Worm (Caenorhabditis elegans): ENCODE measurements around the gene T05C12.1.

Gene T05C12.1

ce11 chrII:8169283-8169682, 4.2 kb upstream of the T05C12.1 start, which contains the start of gene T05C12.15:
T05C12.15 (plus strand) TSS chrII:8169583.
- no peak for TF ChIP-seq mdl-1 (tag; optimal IDR thresholded peaks at IDR 0.05)
- no peak for TF ChIP-seq lin-15B (tag; optimal IDR thresholded peaks at IDR 0.05)
- no peak for TF ChIP-seq skn-1 (tag; optimal IDR thresholded peaks at IDR 0.05)
- TF ChIP-seq elt-1 (tag; optimal IDR thresholded peaks at IDR 0.05) = no peak

ce11 chrII:8170374-8170773, 3.1 kb upstream of the T05C12.1 start, which contains the start of gene T05C12.11:
T05C12.11 (minus strand) TSS chrII:8170474.
- no peak for TF ChIP-seq nhr-23 (tag; optimal IDR thresholded peaks at IDR 0.05)
- TF ChIP-seq pqm-1 (tag; optimal IDR thresholded peaks at IDR 0.05) = no peak
- no peak for TF ChIP-seq fos-1 (tag; optimal IDR thresholded peaks at IDR 0.05)
- TF ChIP-seq pha-4 (tag; optimal IDR thresholded peaks at IDR 0.05) = no peak

ce11 chrII:8174148-8174547, 668 bp downstream of the T05C12.1 start:
- TF ChIP-seq lin-39 (tag; optimal IDR thresholded peaks at IDR 0.05) = no peak
- no peak for TF ChIP-seq nhr-28 (tag; optimal IDR thresholded peaks at IDR 0.05)
- no peak for TF ChIP-seq elt-2 (tag; optimal IDR thresholded peaks at IDR 0.05)
- no peak for TF ChIP-seq zag-1 (tag; optimal IDR thresholded peaks at IDR 0.05)
- TF ChIP-seq pha-4 (tag; optimal IDR thresholded peaks at IDR 0.05) = no peak
- TF ChIP-seq egl-5 (tag; optimal IDR thresholded peaks at IDR 0.05) = no peak
- TF ChIP-seq nhr-25 (tag; optimal IDR thresholded peaks at IDR 0.05) = no peak
- no peak for TF ChIP-seq unc-62 (GFP tag; optimal IDR thresholded peaks at IDR 0.05)
- TF ChIP-seq fos-1 (tag; optimal IDR thresholded peaks at IDR 0.05) = no peak
- no peak for TF ChIP-seq egl-27 (tag; optimal IDR thresholded peaks at IDR 0.05)

ce11 chrII:8177095-8177494, 3.6 kb downstream of the T05C12.1 start, which contains the start of gene acr-14:
acr-14 (minus strand) TSS chrII:8177195.
- TF ChIP-seq mdl-1 (tag; optimal IDR thresholded peaks at IDR 0.05) (no peak), jun-1 (tag; optimal IDR thresholded peaks at IDR 0.05) (no peak), lsy-12 (tag; optimal IDR thresholded peaks at IDR 0.05) (no peak)

ce11 chrII:8178614-8179013, 5.1 kb downstream of the T05C12.1 start:
- TF ChIP-seq mml-1 (tag; optimal IDR thresholded peaks at IDR 0.05) = no peak
- no peak for TF ChIP-seq snpc-4 (tag; optimal IDR thresholded peaks at IDR 0.05)
- TF ChIP-seq ceh-9 (tag; optimal IDR thresholded peaks at IDR 0.05) = no peak
- no peak for TF ChIP-seq nhr-43 (tag; optimal IDR thresholded peaks at IDR 0.05; ENCODE audit: poor library complexity, severe bottlenecking)
- no peak for TF ChIP-seq ceh-28 (tag; optimal IDR thresholded peaks at IDR 0.05)
- no peak for TF ChIP-seq unc-39 (tag; optimal IDR thresholded peaks at IDR 0.05)
- no peak for TF ChIP-seq ceh-16 (tag; optimal IDR thresholded peaks at IDR 0.05)
- no peak for TF ChIP-seq nhr-28 (tag; optimal IDR thresholded peaks at IDR 0.05)
- no peak for TF ChIP-seq nhr-67 (tag; optimal IDR thresholded peaks at IDR 0.05)
- no peak for TF ChIP-seq R02D3.7 (tag; optimal IDR thresholded peaks at IDR 0.05)
- no peak for TF ChIP-seq lin-15B (tag; optimal IDR thresholded peaks at IDR 0.05)
- TF ChIP-seq ztf-4 (tag; optimal IDR thresholded peaks at IDR 0.05) = no peak
- TF ChIP-seq fkh-2 (tag; optimal IDR thresholded peaks at IDR 0.05) = no peak
- TF ChIP-seq ama-1 (optimal IDR thresholded peaks at IDR 0.05) = no peak
- TF ChIP-seq pqm-1 (tag; optimal IDR thresholded peaks at IDR 0.05) = no peak
- no peak for TF ChIP-seq fos-1 (tag; optimal IDR thresholded peaks at IDR 0.05)
- no peak for TF ChIP-seq nhr-77 (tag; optimal IDR thresholded peaks at IDR 0.05)
- no peak for TF ChIP-seq lsy-12 (tag; optimal IDR thresholded peaks at IDR 0.05)

- no peak for TF ChIP-seq nhr-25 (tag; optimal IDR thresholded peaks at IDR 0.05)
- no peak for TF ChIP-seq nhr-77 (tag; optimal IDR thresholded peaks at IDR 0.05)
- TF ChIP-seq sea-2 (GFP tag; optimal IDR thresholded peaks at IDR 0.05) = no peak
- no peak for TF ChIP-seq pha-4 (tag; optimal IDR thresholded peaks at IDR 0.05)
- no peak for TF ChIP-seq ama-1 (optimal IDR thresholded peaks at IDR 0.05)
- no peak for TF ChIP-seq pqm-1 (tag; optimal IDR thresholded peaks at IDR 0.05)
- TF ChIP-seq ceh-28 (tag; optimal IDR thresholded peaks at IDR 0.05) = no peak
- no peak for TF ChIP-seq snpc-4 (tag; optimal IDR thresholded peaks at IDR 0.05)
- TF ChIP-seq R02D3.7 (tag; optimal IDR thresholded peaks at IDR 0.05) = no peak
- TF ChIP-seq eor-1 (tag; optimal IDR thresholded peaks at IDR 0.05) = no peak
- TF ChIP-seq nhr-237 (tag; optimal IDR thresholded peaks at IDR 0.05) = no peak
Measured at ce11 chrII:8180281-8180680, 6.8 kb downstream of the T05C12.1 start, which contains the start of gene T05C12.4. T05C12.4 (minus strand) TSS chrII:8180381.

Data from whole organism, L3 larva.